Worm (Caenorhabditis elegans): ENCODE data around the gene R09E10.2.
A peak's percentile ranks its signal among the peaks of the same experiment; 100 is the strongest.

R09E10.2 gene

ce11 chrIV:10342361-10342706 lies 24.2 kb upstream of the R09E10.2 start (continued):
- TF ChIP-seq zfh-2 (GFP tag; conservative IDR thresholded peaks at IDR 0.05), result no peak
- TF ChIP-seq attf-3 (GFP tag; conservative IDR thresholded peaks at IDR 0.05), result no peak
- peak; percentile 29 for TF ChIP-seq ceh-27 (GFP tag; optimal IDR thresholded peaks at IDR 0.05)
- no peak for TF ChIP-seq rec-8 (tag; optimal IDR thresholded peaks at IDR 0.05)
- TF ChIP-seq hmg-1.2 (GFP tag; IDR thresholded peaks at IDR 0.05), result peak; percentile 57; the same call in 1 of the 2 replicates
- no peak for TF ChIP-seq aptf-2 (GFP tag; conservative IDR thresholded peaks at IDR 0.05)
- no peak for TF ChIP-seq pha-4 (tag; optimal IDR thresholded peaks at IDR 0.05)
- TF ChIP-seq lin-40 (tag; optimal IDR thresholded peaks at IDR 0.05), result peak; percentile 25
- TF ChIP-seq bed-1 (GFP tag; IDR thresholded peaks at IDR 0.05), result no peak
- TF ChIP-seq F49E8.2 (tag; optimal IDR thresholded peaks at IDR 0.05; ENCODE audit: insufficient read depth), result no peak
- TF ChIP-seq B0261.1 (tag; optimal IDR thresholded peaks at IDR 0.05), result no peak
- no peak for TF ChIP-seq lir-1 (GFP tag; conservative IDR thresholded peaks at IDR 0.05)
- no peak for TF ChIP-seq pbrm-1 (GFP tag; IDR thresholded peaks at IDR 0.05)
- TF ChIP-seq K11D2.4 (GFP tag; IDR thresholded peaks at IDR 0.05), result no peak
- no peak for TF ChIP-seq snpc-4 (GFP tag; optimal IDR thresholded peaks at IDR 0.05)
- TF ChIP-seq snpc-4 (tag; optimal IDR thresholded peaks at IDR 0.05), result peak in 1 of 4 experiments; percentile 40
- no peak for TF ChIP-seq ztf-3 (GFP tag; optimal IDR thresholded peaks at IDR 0.05)
- TF ChIP-seq mel-28 (tag; optimal IDR thresholded peaks at IDR 0.05; ENCODE audit: borderline replicate concordance), result no peak
- no peak for TF ChIP-seq B0019.2 (GFP tag; conservative IDR thresholded peaks at IDR 0.05)
- TF ChIP-seq lag-1 (GFP tag; IDR thresholded peaks at IDR 0.05), result no peak
- no peak for TF ChIP-seq sptf-2 (GFP tag; optimal IDR thresholded peaks at IDR 0.05)
- TF ChIP-seq C06A6.2 (GFP tag; conservative IDR thresholded peaks at IDR 0.05), result no peak
- TF ChIP-seq hsf-1 (GFP tag; IDR thresholded peaks at IDR 0.05), result no peak
- no peak for TF ChIP-seq ceh-91 (GFP tag; IDR thresholded peaks at IDR 0.05)
- TF ChIP-seq sea-2 (GFP tag; IDR thresholded peaks at IDR 0.05), result no peak
- TF ChIP-seq B0336.3 (GFP tag; IDR thresholded peaks at IDR 0.05), result no peak
- TF ChIP-seq ztf-22 (GFP tag; optimal IDR thresholded peaks at IDR 0.05), result no peak
- no peak for TF ChIP-seq sdz-38 (tag; optimal IDR thresholded peaks at IDR 0.05)
- no peak for TF ChIP-seq die-1 (tag; optimal IDR thresholded peaks at IDR 0.05)
- TF ChIP-seq nfya-1 (tag; optimal IDR thresholded peaks at IDR 0.05; ENCODE audit: borderline replicate concordance, insufficient read depth), result no peak
- no peak for TF ChIP-seq snpc-1.3 (tag; optimal IDR thresholded peaks at IDR 0.05; ENCODE audit: insufficient read depth)
- TF ChIP-seq attf-6 (GFP tag; IDR thresholded peaks at IDR 0.05), result no peak
- TF ChIP-seq ccch-3 (GFP tag; optimal IDR thresholded peaks at IDR 0.05), result no peak
- no peak for TF ChIP-seq ets-4 (GFP tag; optimal IDR thresholded peaks at IDR 0.05)
- TF ChIP-seq lin-26 (GFP tag; IDR thresholded peaks at IDR 0.05), result no peak
- no peak for TF ChIP-seq ekl-4 (GFP tag; IDR thresholded peaks at IDR 0.05)
- TF ChIP-seq tbp1 (GFP tag; optimal IDR thresholded peaks at IDR 0.05), result peak; percentile 34
- TF ChIP-seq F22D6.2 (tag; optimal IDR thresholded peaks at IDR 0.05), result no peak
- TF ChIP-seq him-1 (tag; optimal IDR thresholded peaks at IDR 0.05), result no peak
- TF ChIP-seq cebp-1 (GFP tag; IDR thresholded peaks at IDR 0.05), result no peak
- peak; percentile 68 for TF ChIP-seq cebp-1 (tag; optimal IDR thresholded peaks at IDR 0.05)
- no peak for TF ChIP-seq snpc-1.1 (tag; optimal IDR thresholded peaks at IDR 0.05; ENCODE audit: insufficient read depth)
- no peak for TF ChIP-seq lsl-1 (GFP tag; optimal IDR thresholded peaks at IDR 0.05)
- no peak for TF ChIP-seq repo-1 (tag; optimal IDR thresholded peaks at IDR 0.05)
- no peak for TF ChIP-seq ceh-58 (GFP tag; IDR thresholded peaks at IDR 0.05)
- TF ChIP-seq bed-2 (GFP tag; IDR thresholded peaks at IDR 0.05), result no peak
- TF ChIP-seq egl-44 (GFP tag; IDR thresholded peaks at IDR 0.05), result no peak

Measured in whole organism, young adult.